Worm (Caenorhabditis elegans) whole organism, early embryonic: ENCODE results near the gene F58B3.4.

Experiments
- F13C5.2 ChIP-seq: sonication (generic microtip); optimal IDR thresholded peaks from 2 replicates; lab custom pipeline; 2017; ENCODE audit warnings: mild to moderate bottlenecking, missing genetic modification characterization, inconsistent platforms, missing compliant biosample characterization
- flt-1 ChIP-seq: fragments of 200-800 bp; sonication (Bioruptor generic); IDR thresholded peaks from 2 replicates; pipeline ENCODE4 v1.3.6; 2022; ENCODE audit warnings: missing genetic modification characterization, missing compliant biosample characterization
- hmg-4 ChIP-seq: fragments of 200-800 bp; sonication (Bioruptor generic); optimal IDR thresholded peaks from 2 replicates; lab custom pipeline; 2018; ENCODE audit warnings: mild to moderate bottlenecking, missing genetic modification characterization, missing compliant biosample characterization
- hnd-1 ChIP-seq: sonication (generic microtip); optimal IDR thresholded peaks from 2 replicates; lab custom pipeline; 2016; ENCODE audit warnings: missing genetic modification characterization, missing compliant biosample characterization
- tbx-37 ChIP-seq: fragments of 200-800 bp; sonication (Bioruptor generic); conservative IDR thresholded peaks from 2 replicates; pipeline ENCODE4 v1.3.6; 2022; ENCODE audit warnings: missing genetic modification reagents, missing genetic modification characterization, missing compliant biosample characterization

DNA sequence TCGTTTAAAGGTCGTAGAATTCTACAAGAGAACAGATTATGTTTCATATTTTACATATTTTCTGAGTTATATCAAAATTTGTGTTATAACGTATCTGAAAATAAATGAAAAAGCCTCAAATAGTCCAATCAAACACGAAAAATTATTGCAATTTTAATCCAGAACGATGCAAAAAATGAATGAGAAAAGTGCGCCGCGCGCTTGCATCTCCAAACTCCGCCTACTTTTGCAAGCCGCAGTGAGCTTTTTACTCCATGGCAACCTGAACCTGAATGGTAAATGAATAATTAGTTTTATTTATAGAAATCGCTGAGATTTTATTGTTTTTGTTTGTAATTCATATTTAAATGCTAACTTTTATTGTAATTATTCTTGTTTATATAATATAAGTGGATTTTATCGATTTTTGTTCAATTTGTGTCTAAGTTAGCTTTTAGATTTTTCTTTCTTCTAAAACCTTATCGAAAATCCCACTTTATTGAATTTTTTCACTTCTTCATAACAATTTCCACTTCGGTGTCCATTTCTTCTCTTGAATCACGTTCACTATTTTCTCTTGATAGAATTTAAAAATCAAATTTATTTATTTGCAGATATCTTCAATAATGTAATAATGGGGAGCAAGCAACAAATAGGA is 24.6 kb upstream of the F58B3.4 start, which contains the start of gene ZK809.5:
- no peak for TF ChIP-seq tbx-37 (GFP tag; lab: Robert Waterston, UW)
- TF ChIP-seq F13C5.2 (tag; lab: Kevin White, UChicago), result no peak
- no peak for TF ChIP-seq hmg-4
- no peak for TF ChIP-seq flt-1 (GFP tag; lab: Robert Waterston, UW)
- TF ChIP-seq hnd-1, result no peak
